Worm (Caenorhabditis elegans) whole organism, L1 larva: Measurements from ENCODE around the gene M02D8.5.
A peak's percentile ranks its signal among the peaks of the same experiment; 100 is the strongest.

ENCODE experiments used
- ceh-8 ChIP-seq: fragments of 200-800 bp; sonication (Bioruptor generic); optimal IDR thresholded peaks from 2 replicates; lab custom pipeline; 2018; ENCODE audit warnings: mild to moderate bottlenecking, missing genetic modification characterization, moderate library complexity, missing compliant biosample characterization
- egl-27 ChIP-seq, 2 experiments: fragments of 150-350 bp in 1 of 2; sonication (generic microtip); optimal IDR thresholded peaks; 3 replicates each; lab custom pipeline; 2017 to 2018; ENCODE audit warnings: missing biosample characterization in 2 of 2, missing genetic modification characterization in 2 of 2, missing genetic modification reagents in 2 of 2
- elt-2 ChIP-seq: sonication (generic microtip); optimal IDR thresholded peaks from 2 replicates; lab custom pipeline; 2016; ENCODE audit warnings: missing genetic modification characterization, mild to moderate bottlenecking, inconsistent platforms, missing compliant biosample characterization, missing genetic modification reagents
- elt-3 ChIP-seq, 6 experiments: fragments of 150-350 bp in 1 of 6; sonication (generic microtip); optimal IDR thresholded peaks; 2 replicates each; lab custom pipeline; 2017 to 2018; ENCODE audit warnings: missing biosample characterization in 6 of 6, missing genetic modification characterization in 6 of 6, inconsistent platforms in 1 of 6
- fos-1 ChIP-seq: fragments of 150-350 bp; optimal IDR thresholded peaks from 2 replicates; lab custom pipeline; 2014; ENCODE audit warnings: missing biosample characterization, missing genetic modification characterization
- lin-13 ChIP-seq: fragments of 150-350 bp; optimal IDR thresholded peaks from 2 replicates; lab custom pipeline; 2014; ENCODE audit warnings: missing biosample characterization, missing genetic modification reagents, missing genetic modification characterization
- lin-14 ChIP-seq: fragments of 200-800 bp; sonication (Bioruptor generic); optimal IDR thresholded peaks from 2 replicates; lab custom pipeline; 2018; ENCODE audit warnings: mild to moderate bottlenecking, missing genetic modification characterization, moderate library complexity, missing compliant biosample characterization
- lsy-2 ChIP-seq, 2 experiments: fragments of 150-350 bp; optimal IDR thresholded peaks; 2 replicates each; lab custom pipeline; 2014; ENCODE audit warnings: missing biosample characterization in 2 of 2, missing genetic modification characterization in 2 of 2
- nhr-71 ChIP-seq: sonication (generic microtip); optimal IDR thresholded peaks from 2 replicates; lab custom pipeline; 2016; ENCODE audit warnings: mild to moderate bottlenecking, missing genetic modification characterization, moderate library complexity, missing compliant biosample characterization
- skn-1 ChIP-seq: fragments of 150-350 bp; optimal IDR thresholded peaks from 2 replicates; lab custom pipeline; 2014; ENCODE audit warnings: missing biosample characterization, missing genetic modification characterization
- snpc-4 ChIP-seq: fragments of 150-350 bp; optimal IDR thresholded peaks from 2 replicates; lab custom pipeline; 2014; ENCODE audit warnings: missing biosample characterization, missing genetic modification characterization
- unc-62 ChIP-seq: fragments of 150-350 bp; optimal IDR thresholded peaks from 2 replicates; lab custom pipeline; 2014; ENCODE audit warnings: missing biosample characterization, missing genetic modification reagents, missing genetic modification characterization
- zag-1 ChIP-seq: fragments of 150-350 bp; optimal IDR thresholded peaks from 2 replicates; lab custom pipeline; 2014; ENCODE audit warnings: missing biosample characterization, missing genetic modification characterization
- ztf-11 ChIP-seq, 2 experiments: sonication (generic microtip); optimal IDR thresholded peaks; 2 replicates each; lab custom pipeline; 2016 to 2017; ENCODE audit warnings: missing genetic modification characterization in 2 of 2, missing biosample characterization in 1 of 2, missing compliant biosample characterization in 1 of 2

DNA sequence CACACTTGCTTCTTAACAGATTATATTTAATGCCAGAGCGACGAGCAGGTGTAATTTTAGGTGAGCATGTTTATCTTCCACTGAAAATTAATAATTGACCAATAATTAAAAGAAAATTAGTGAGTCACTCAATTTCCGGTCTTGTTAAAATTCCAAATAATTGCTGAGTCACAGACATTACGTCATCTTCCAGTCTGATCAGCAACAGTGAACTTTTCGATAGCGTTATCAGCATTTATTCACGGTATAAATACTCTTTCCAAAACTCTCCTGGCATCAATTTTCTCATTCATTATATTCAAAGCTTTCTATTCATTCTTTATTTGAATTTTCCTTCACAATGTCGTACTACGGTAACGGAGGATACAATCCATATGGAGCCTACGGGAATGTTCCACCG lies 52.0 kb downstream of the M02D8.5 start, which contains the start of gene kreg-1:
- TF ChIP-seq fos-1 (tag; lab: Kevin White, UChicago) (no peak), unc-62 (GFP tag; lab: Kevin White, UChicago) (no peak), zag-1 (tag; lab: Kevin White, UChicago) (no peak), lsy-2 (tag; optimal IDR thresholded peaks at IDR 0.05; lab: Kevin White, UChicago) (no peak), egl-27 (tag; optimal IDR thresholded peaks at IDR 0.05; lab: Kevin White, UChicago) (no peak), elt-2 (tag; lab: Kevin White, UChicago) (peak; percentile 21), elt-3 (tag; optimal IDR thresholded peaks at IDR 0.05; lab: Kevin White, UChicago) (no peak), ztf-11 (tag; optimal IDR thresholded peaks at IDR 0.05; lab: Kevin White, UChicago) (no peak), ceh-8 (GFP tag; lab: Kevin White, UChicago) (no peak), lin-13 (GFP tag; lab: Kevin White, UChicago) (no peak), nhr-71 (tag; lab: Kevin White, UChicago) (no peak), snpc-4 (tag; lab: Kevin White, UChicago) (no peak), lin-14 (GFP tag; lab: Kevin White, UChicago) (no peak), skn-1 (tag; lab: Kevin White, UChicago) (no peak)
